Fruit fly (Drosophila melanogaster): ENCODE data around the gene CG5274.

DNA sequence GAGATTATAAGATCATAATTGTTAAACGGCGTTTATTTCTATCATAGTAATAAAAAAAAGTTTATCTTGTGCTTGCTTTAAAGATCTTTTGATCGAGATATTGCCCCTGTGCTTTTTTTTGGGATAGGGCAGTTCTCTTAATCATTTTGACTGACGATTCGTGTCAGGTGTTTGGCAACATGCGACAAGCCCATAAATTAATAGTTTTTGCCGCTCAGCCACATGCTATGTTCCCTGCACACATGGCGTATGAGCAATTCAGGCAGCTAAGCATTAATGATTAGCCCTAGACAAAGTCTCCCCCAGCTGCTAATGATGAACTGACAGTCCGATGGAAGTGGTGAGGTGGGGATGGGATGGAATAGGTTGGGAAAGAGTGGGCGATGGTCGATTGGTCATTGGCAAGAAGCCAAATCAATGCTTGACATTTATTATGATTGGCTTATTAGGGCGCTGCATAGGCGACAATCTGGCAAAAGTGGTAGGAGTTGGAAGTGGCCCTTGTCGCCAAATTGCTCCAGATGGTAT is 13.5 kb upstream of the CG5274 start:
- TF ChIP-seq psq (optimal IDR thresholded peaks at IDR 0.05) = no peak
- no peak for TF ChIP-seq EcR (GFP tag; optimal IDR thresholded peaks at IDR 0.05)
- no peak for TF ChIP-seq pan (optimal IDR thresholded peaks at IDR 0.05)
- no peak for TF ChIP-seq CG8478 (optimal IDR thresholded peaks at IDR 0.05)
- TF ChIP-seq Dll (optimal IDR thresholded peaks at IDR 0.05) = no peak
